Worm (Caenorhabditis elegans) whole organism, L1 larva: Measurements from ENCODE around the gene F36A4.5.

Experiments
- C04F5.9 ChIP-seq: sonication (generic microtip); optimal IDR thresholded peaks from 2 replicates; lab custom pipeline; 2016; ENCODE audit warnings: missing genetic modification characterization, missing compliant biosample characterization
- C16A3.4 ChIP-seq: fragments of 150-350 bp; optimal IDR thresholded peaks from 2 replicates; lab custom pipeline; 2014; ENCODE audit warnings: missing biosample characterization, missing genetic modification characterization
- C34B4.2 ChIP-seq: sonication (generic microtip); optimal IDR thresholded peaks from 2 replicates; lab custom pipeline; 2017; ENCODE audit warnings: mild to moderate bottlenecking, missing genetic modification characterization, missing compliant biosample characterization
- aha-1 ChIP-seq: fragments of 150-350 bp; optimal IDR thresholded peaks from 2 replicates; lab custom pipeline; 2014; ENCODE audit warnings: missing biosample characterization, missing genetic modification characterization
- ama-1 ChIP-seq: fragments of 150-350 bp; optimal IDR thresholded peaks from 2 replicates; lab custom pipeline; 2014
- blmp-1 ChIP-seq: fragments of 150-350 bp; optimal IDR thresholded peaks from 2 replicates; lab custom pipeline; 2014; ENCODE audit warnings: missing biosample characterization, missing genetic modification characterization
- ceh-8 ChIP-seq: fragments of 200-800 bp; sonication (Bioruptor generic); optimal IDR thresholded peaks from 2 replicates; lab custom pipeline; 2018; ENCODE audit warnings: mild to moderate bottlenecking, missing genetic modification characterization, moderate library complexity, missing compliant biosample characterization
- ces-1 ChIP-seq: fragments of 150-350 bp; optimal IDR thresholded peaks from 2 replicates; lab custom pipeline; 2014; ENCODE audit warnings: missing biosample characterization, missing genetic modification reagents, missing genetic modification characterization
- efl-1 ChIP-seq, 4 experiments: fragments of 150-350 bp; optimal IDR thresholded peaks in 3 of 4; peaks in 1 of 4; 1 replicate in 1 of 4; 2 replicates in 3 of 4; lab custom pipeline; 2014; ENCODE audit warnings: missing biosample characterization in 2 of 4, missing genetic modification characterization in 2 of 4, missing genetic modification reagents in 2 of 4
- efl-3 ChIP-seq: fragments of 200-800 bp; sonication (Bioruptor generic); optimal IDR thresholded peaks from 2 replicates; lab custom pipeline; 2018; ENCODE audit warnings: mild to moderate bottlenecking, missing genetic modification characterization, missing compliant biosample characterization
- egl-13 ChIP-seq: sonication (generic microtip); optimal IDR thresholded peaks from 2 replicates; lab custom pipeline; 2016; ENCODE audit warnings: missing genotype, missing genetic modification reagents, missing genetic modification characterization, missing compliant biosample characterization
- elt-3 ChIP-seq, 6 experiments: fragments of 150-350 bp in 1 of 6; sonication (generic microtip); optimal IDR thresholded peaks; 2 replicates each; lab custom pipeline; 2017 to 2018; ENCODE audit warnings: missing biosample characterization in 6 of 6, missing genetic modification characterization in 6 of 6, inconsistent platforms in 1 of 6
- fkh-10 ChIP-seq: sonication (generic microtip); optimal IDR thresholded peaks from 2 replicates; lab custom pipeline; 2017; ENCODE audit warnings: missing biosample characterization, missing genetic modification reagents, missing genetic modification characterization
- fkh-4 ChIP-seq: sonication (generic microtip); optimal IDR thresholded peaks from 2 replicates; lab custom pipeline; 2016; ENCODE audit warnings: missing compliant biosample characterization, missing genetic modification characterization, borderline replicate concordance
- fkh-8 ChIP-seq: sonication (generic microtip); optimal IDR thresholded peaks from 2 replicates; lab custom pipeline; 2016; ENCODE audit warnings: mild to moderate bottlenecking, missing genetic modification characterization, missing compliant biosample characterization
- hlh-17 ChIP-seq: fragments of 200-800 bp; sonication (Bioruptor generic); optimal IDR thresholded peaks from 2 replicates; lab custom pipeline; 2018; ENCODE audit warnings: missing genetic modification characterization, mild to moderate bottlenecking, missing compliant biosample characterization, moderate library complexity, borderline replicate concordance
- irx-1 ChIP-seq: sonication (generic microtip); optimal IDR thresholded peaks from 2 replicates; lab custom pipeline; 2016; ENCODE audit warnings: missing genetic modification characterization, missing compliant biosample characterization
- lin-14 ChIP-seq: fragments of 200-800 bp; sonication (Bioruptor generic); optimal IDR thresholded peaks from 2 replicates; lab custom pipeline; 2018; ENCODE audit warnings: mild to moderate bottlenecking, missing genetic modification characterization, moderate library complexity, missing compliant biosample characterization
- lin-35 ChIP-seq, 2 experiments: fragments of 150-350 bp; optimal IDR thresholded peaks; 2 replicates each; lab custom pipeline; 2014; ENCODE audit warnings: missing biosample characterization in 2 of 2, missing genetic modification characterization in 2 of 2, missing genetic modification reagents in 2 of 2
- lir-3 ChIP-seq: sonication (generic microtip); optimal IDR thresholded peaks from 2 replicates; lab custom pipeline; 2016; ENCODE audit warnings: mild to moderate bottlenecking, missing genetic modification characterization, moderate library complexity, missing compliant biosample characterization; ENCODE audit not compliant: poor library complexity
- lsy-2 ChIP-seq, 2 experiments: fragments of 150-350 bp; optimal IDR thresholded peaks; 2 replicates each; lab custom pipeline; 2014; ENCODE audit warnings: missing biosample characterization in 2 of 2, missing genetic modification characterization in 2 of 2
- mab-9 ChIP-seq: fragments of 200-800 bp; sonication (Bioruptor generic); IDR thresholded peaks from 2 replicates; pipeline ENCODE4 v1.3.6; 2022; ENCODE audit warnings: missing genetic modification reagents, missing genetic modification characterization, missing compliant biosample characterization
- nhr-11 ChIP-seq: fragments of 150-350 bp; optimal IDR thresholded peaks from 2 replicates; lab custom pipeline; 2014; ENCODE audit warnings: missing biosample characterization, missing genetic modification characterization
- nhr-12 ChIP-seq: sonication (generic microtip); optimal IDR thresholded peaks from 2 replicates; lab custom pipeline; 2017; ENCODE audit warnings: missing biosample characterization, missing genetic modification characterization
- nhr-19 ChIP-seq: fragments of 200-800 bp; sonication (Bioruptor generic); conservative IDR thresholded peaks from 2 replicates; pipeline ENCODE4 v1.3.6; 2022; ENCODE audit warnings: missing genetic modification characterization, missing compliant biosample characterization
- nhr-20 ChIP-seq: sonication (generic microtip); optimal IDR thresholded peaks from 2 replicates; lab custom pipeline; 2016; ENCODE audit warnings: mild to moderate bottlenecking, missing genetic modification characterization, missing compliant biosample characterization
- nhr-237 ChIP-seq: fragments of 150-350 bp; optimal IDR thresholded peaks from 2 replicates; lab custom pipeline; 2014; ENCODE audit warnings: missing biosample characterization, missing genetic modification characterization
- nhr-47 ChIP-seq: sonication (generic microtip); optimal IDR thresholded peaks from 2 replicates; lab custom pipeline; 2016; ENCODE audit warnings: mild to moderate bottlenecking, missing genetic modification characterization, moderate library complexity, missing compliant biosample characterization
- nhr-71 ChIP-seq: sonication (generic microtip); optimal IDR thresholded peaks from 2 replicates; lab custom pipeline; 2016; ENCODE audit warnings: mild to moderate bottlenecking, missing genetic modification characterization, moderate library complexity, missing compliant biosample characterization
- nhr-84 ChIP-seq: sonication (generic microtip); optimal IDR thresholded peaks from 2 replicates; lab custom pipeline; 2017; ENCODE audit warnings: missing biosample characterization, missing genetic modification characterization
- nhr-85 ChIP-seq: sonication (generic microtip); peaks from one replicate; lab custom pipeline; 2016; ENCODE audit warnings: missing genetic modification characterization, inconsistent platforms, missing compliant biosample characterization
- nhr-90 ChIP-seq: sonication (generic microtip); optimal IDR thresholded peaks from 2 replicates; lab custom pipeline; 2016; ENCODE audit warnings: mild to moderate bottlenecking, missing genetic modification characterization, missing compliant biosample characterization; ENCODE audit not compliant: poor library complexity
- pqm-1 ChIP-seq: sonication (generic microtip); optimal IDR thresholded peaks from 3 replicates; lab custom pipeline; 2017; ENCODE audit warnings: missing biosample characterization, missing genetic modification characterization
- skn-1 ChIP-seq: fragments of 150-350 bp; optimal IDR thresholded peaks from 2 replicates; lab custom pipeline; 2014; ENCODE audit warnings: missing biosample characterization, missing genetic modification characterization
- snpc-4 ChIP-seq: fragments of 150-350 bp; optimal IDR thresholded peaks from 2 replicates; lab custom pipeline; 2014; ENCODE audit warnings: missing biosample characterization, missing genetic modification characterization
- snu-23 ChIP-seq: sonication (generic microtip); optimal IDR thresholded peaks from 2 replicates; lab custom pipeline; 2016; ENCODE audit warnings: missing genetic modification characterization, missing compliant biosample characterization
- sox-4 ChIP-seq: sonication (generic microtip); optimal IDR thresholded peaks from 2 replicates; lab custom pipeline; 2016; ENCODE audit warnings: missing genetic modification characterization, missing compliant biosample characterization
- sptf-1 ChIP-seq: fragments of 150-350 bp; optimal IDR thresholded peaks from 2 replicates; lab custom pipeline; 2014; ENCODE audit warnings: missing biosample characterization, missing genetic modification characterization
- sup-37 ChIP-seq: fragments of 200-800 bp; sonication (Bioruptor generic); optimal IDR thresholded peaks from 2 replicates; lab custom pipeline; 2018; ENCODE audit warnings: mild to moderate bottlenecking, missing genetic modification characterization, missing compliant biosample characterization
- swsn-7 ChIP-seq: sonication (generic microtip); optimal IDR thresholded peaks from 2 replicates; lab custom pipeline; 2016; ENCODE audit warnings: missing genetic modification characterization, missing compliant biosample characterization
- tbx-2 ChIP-seq: sonication (generic microtip); optimal IDR thresholded peaks from 2 replicates; lab custom pipeline; 2016; ENCODE audit warnings: missing genetic modification characterization, missing compliant biosample characterization
- tlp-1 ChIP-seq: fragments of 150-350 bp; optimal IDR thresholded peaks from 2 replicates; lab custom pipeline; 2014; ENCODE audit warnings: missing biosample characterization, missing genetic modification characterization
- unc-130 ChIP-seq: fragments of 150-350 bp; optimal IDR thresholded peaks from 2 replicates; lab custom pipeline; 2017; ENCODE audit warnings: missing biosample characterization, missing genetic modification characterization, inconsistent platforms
- unc-62 ChIP-seq: fragments of 150-350 bp; optimal IDR thresholded peaks from 2 replicates; lab custom pipeline; 2014; ENCODE audit warnings: missing biosample characterization, missing genetic modification reagents, missing genetic modification characterization
- unc-98 ChIP-seq: fragments of 200-800 bp; sonication (Bioruptor generic); IDR thresholded peaks from 2 replicates; pipeline ENCODE4 v1.3.6; 2022; ENCODE audit warnings: missing genetic modification characterization, missing compliant biosample characterization
- ztf-4 ChIP-seq: fragments of 150-350 bp; optimal IDR thresholded peaks from 2 replicates; lab custom pipeline; 2014; ENCODE audit warnings: missing biosample characterization, missing genetic modification characterization

F36A4.5 gene

DNA sequence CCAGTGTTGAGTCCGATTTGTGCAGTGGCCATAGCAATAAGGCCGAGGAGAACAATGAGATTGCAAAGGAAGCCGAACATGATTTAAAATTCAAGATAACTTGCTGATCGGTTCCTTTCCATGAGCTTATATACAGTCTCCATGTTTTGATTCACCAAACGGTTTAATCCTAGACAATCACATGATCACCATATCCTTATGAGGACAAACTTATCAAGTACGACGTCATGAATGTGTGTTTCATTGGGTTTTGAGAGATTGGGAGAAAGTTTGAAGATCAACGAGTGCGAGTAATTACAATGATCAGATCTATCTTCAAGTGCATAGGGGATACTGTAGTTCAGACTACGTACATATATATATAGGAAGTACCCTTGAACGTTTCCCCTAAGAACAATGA is 25.1 kb downstream of the F36A4.5 start, which contains the start of gene dct-7:
dct-7 (minus strand) TSS at position 101 of the 400 bp plus-strand sequence.
- TF ChIP-seq efl-1 (optimal IDR thresholded peaks at IDR 0.05; lab: Kevin White, UChicago) (no peak), efl-1 (GFP tag; optimal IDR thresholded peaks at IDR 0.05 in 1 of 2; lab: Kevin White, UChicago) (peak in 1 of 2 experiments; percentile 41), unc-130 (no peak), blmp-1 (tag; lab: Kevin White, UChicago) (peak; percentile 60)

DNA sequence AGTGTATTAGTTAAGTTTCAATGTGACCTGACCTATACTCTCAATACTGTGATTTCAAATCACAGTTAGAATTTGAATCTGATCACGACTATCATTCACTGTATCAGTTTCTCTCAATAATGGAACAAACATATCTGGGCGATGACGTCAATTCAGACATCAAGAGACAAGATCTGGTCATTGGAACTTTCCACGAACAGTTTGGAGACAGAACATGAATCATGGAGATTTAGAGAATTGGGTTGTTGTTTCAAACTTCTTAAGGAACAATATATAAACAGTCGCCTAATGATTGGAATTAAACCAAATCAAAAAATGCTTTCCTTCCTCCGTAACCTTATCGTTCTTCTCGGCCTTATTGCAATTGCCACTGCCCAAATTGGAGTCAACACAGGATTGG is 25.9 kb downstream of the F36A4.5 start, which contains the start of gene F15E6.4:
F15E6.4 (plus strand) TSS at position 301 of the 400 bp plus-strand sequence.
- TF ChIP-seq irx-1 (tag; lab: Kevin White, UChicago) (no peak), snpc-4 (tag; lab: Kevin White, UChicago) (no peak), nhr-11 (tag; lab: Kevin White, UChicago) (no peak), fkh-4 (tag; lab: Kevin White, UChicago) (no peak), unc-130 (no peak), nhr-84 (tag; lab: Kevin White, UChicago) (no peak), fkh-10 (GFP tag; lab: Kevin White, UChicago) (no peak), efl-1 (optimal IDR thresholded peaks at IDR 0.05; lab: Kevin White, UChicago) (no peak), efl-1 (GFP tag; optimal IDR thresholded peaks at IDR 0.05 in 1 of 2; lab: Kevin White, UChicago) (no peak), ama-1 (lab: Kevin White, UChicago) (no peak), skn-1 (tag; lab: Kevin White, UChicago) (no peak), nhr-237 (no peak), ceh-8 (GFP tag; lab: Kevin White, UChicago) (no peak)

DNA sequence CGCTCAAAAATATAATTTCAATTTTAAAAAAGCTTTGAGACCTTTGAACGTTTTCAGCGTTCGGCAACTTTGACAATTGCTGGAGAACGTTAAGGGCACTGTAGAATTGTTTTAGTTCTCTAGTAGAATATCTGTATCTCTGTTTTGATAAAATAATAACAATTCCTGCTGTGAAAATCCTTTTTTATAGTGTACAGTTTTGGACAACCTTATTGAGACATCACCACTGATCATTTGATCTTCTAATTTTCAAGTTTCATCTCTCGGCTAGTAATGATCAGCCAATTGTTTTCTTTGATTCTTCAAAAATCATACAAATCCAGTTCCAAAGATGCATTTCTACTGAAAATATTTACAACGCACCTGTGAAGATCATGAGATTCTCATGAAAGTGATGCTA is 27.2 kb downstream of the F36A4.5 start, which contains the start of gene F15E6.10:
F15E6.10 (plus strand) TSS at position 301 of the 400 bp plus-strand sequence.
- no peak for TF ChIP-seq sptf-1 (tag; lab: Kevin White, UChicago)
- no peak for TF ChIP-seq tlp-1 (tag; lab: Kevin White, UChicago)
- no peak for TF ChIP-seq hlh-17
- no peak for TF ChIP-seq egl-13 (tag; lab: Kevin White, UChicago)
- no peak for TF ChIP-seq nhr-12 (tag; lab: Kevin White, UChicago)
- TF ChIP-seq nhr-85 (tag; lab: Kevin White, UChicago): no peak
- no peak for TF ChIP-seq ama-1 (lab: Kevin White, UChicago)
- TF ChIP-seq C04F5.9 (tag; lab: Kevin White, UChicago): no peak
- no peak for TF ChIP-seq unc-130
- TF ChIP-seq fkh-8 (tag; lab: Kevin White, UChicago): no peak
- TF ChIP-seq lir-3: no peak
- TF ChIP-seq nhr-47: no peak
- TF ChIP-seq mab-9: no peak
- TF ChIP-seq snu-23: no peak
- no peak for TF ChIP-seq lin-14 (GFP tag; lab: Kevin White, UChicago)
- no peak for TF ChIP-seq skn-1 (tag; lab: Kevin White, UChicago)
- TF ChIP-seq, all 84 proteins: peak for 0

DNA sequence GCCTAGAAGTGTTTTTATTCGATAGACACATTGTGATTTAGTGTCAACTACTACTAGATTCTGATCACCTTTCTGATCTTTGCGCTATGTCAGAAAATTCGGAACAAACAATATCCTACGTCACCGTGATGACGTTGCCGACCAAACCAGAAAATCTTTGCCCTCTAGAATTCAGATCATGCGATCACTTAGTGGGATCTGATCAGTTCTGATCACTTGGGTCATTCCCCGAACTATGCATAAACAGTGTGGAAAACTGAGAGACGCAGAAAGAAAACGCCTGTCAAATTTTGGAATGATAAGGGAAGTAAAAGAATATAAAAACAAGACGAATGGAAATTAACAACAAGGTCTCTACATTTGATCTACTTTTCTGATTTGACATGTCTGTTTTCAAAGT is 29.2 kb downstream of the F36A4.5 start, which contains the start of gene F15E6.3:
F15E6.3 (plus strand) TSS at position 344 of the 400 bp plus-strand sequence.
- TF ChIP-seq unc-98 (GFP tag; lab: Robert Waterston, UW) (no peak), efl-3 (GFP tag; lab: Kevin White, UChicago) (no peak), sox-4 (tag; lab: Kevin White, UChicago) (no peak), C16A3.4 (tag; lab: Kevin White, UChicago) (peak; percentile 12), unc-62 (no peak), ama-1 (lab: Kevin White, UChicago) (no peak), blmp-1 (tag; lab: Kevin White, UChicago) (peak; percentile 84), snu-23 (no peak), elt-3 (tag; optimal IDR thresholded peaks at IDR 0.05; lab: Kevin White, UChicago) (peak in 4 of 6 experiments; percentile 57 to 97 (median 70)), sup-37 (GFP tag; lab: Kevin White, UChicago) (no peak), lin-35 (GFP tag; optimal IDR thresholded peaks at IDR 0.05; lab: Kevin White, UChicago) (peak in 1 of 2 experiments; percentile 60), nhr-19 (GFP tag; lab: Robert Waterston, UW) (peak; percentile 40), swsn-7 (tag; lab: Kevin White, UChicago) (no peak), hlh-17 (no peak), aha-1 (tag; lab: Kevin White, UChicago) (no peak), pqm-1 (no peak), tbx-2 (tag; lab: Kevin White, UChicago) (peak; percentile 46), nhr-90 (peak; percentile 24), mab-9 (no peak), nhr-71 (tag; lab: Kevin White, UChicago) (peak; percentile 70), nhr-20 (tag; lab: Kevin White, UChicago) (peak; percentile 79), ztf-4 (tag; lab: Kevin White, UChicago) (no peak), lsy-2 (tag; optimal IDR thresholded peaks at IDR 0.05; lab: Kevin White, UChicago) (peak in 1 of 2 experiments; percentile 42), ces-1 (GFP tag; lab: Kevin White, UChicago) (no peak), tlp-1 (tag; lab: Kevin White, UChicago) (no peak), C34B4.2 (tag; lab: Kevin White, UChicago) (no peak), fkh-8 (tag; lab: Kevin White, UChicago) (no peak)
